Fruit fly (Drosophila melanogaster): ENCODE measurements around the gene Lam.

The Lam gene

DNA sequence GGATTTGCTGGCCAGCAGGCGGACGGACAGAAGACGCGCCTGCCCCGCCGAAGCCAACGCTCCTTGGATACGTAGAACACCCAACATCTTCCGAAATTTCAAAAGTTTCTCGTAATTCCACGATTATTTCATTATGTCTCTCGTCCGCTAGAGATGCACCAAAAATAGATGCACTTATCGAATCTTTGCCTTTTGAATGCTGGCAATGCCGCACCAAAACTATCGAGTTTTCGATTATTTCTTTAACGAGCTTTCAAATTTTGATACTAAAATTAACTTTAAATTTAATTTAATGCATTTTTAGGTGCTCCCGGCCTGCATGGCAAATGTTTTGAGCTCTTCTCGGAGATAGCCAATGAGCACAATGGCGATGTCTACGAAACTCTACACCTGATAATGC lies 10.2 kb upstream of the Lam start, which contains the start of gene Coq6 (continued):
- TF ChIP-seq CG8765 (GFP tag; IDR thresholded peaks at IDR 0.05) (no peak), CG2678 (tag; optimal IDR thresholded peaks at IDR 0.05) (no peak), CG9609 (GFP tag; optimal IDR thresholded peaks at IDR 0.05) (no peak), tap (tag; optimal IDR thresholded peaks at IDR 0.05) (no peak), Rx (GFP tag; IDR thresholded peaks at IDR 0.05) (no peak), CoRest (tag; optimal IDR thresholded peaks at IDR 0.05) (no peak), Mrtf (GFP tag; IDR thresholded peaks at IDR 0.05) (no peak), klu (GFP tag; IDR thresholded peaks at IDR 0.05) (no peak), cas (GFP tag; IDR thresholded peaks at IDR 0.05) (no peak), Sry-δ (GFP tag; optimal IDR thresholded peaks at IDR 0.05) (peak; percentile 78), inv (GFP tag; IDR thresholded peaks at IDR 0.05; ENCODE audit: partially characterized antibody) (no peak), GATAe (GFP tag; conservative IDR thresholded peaks at IDR 0.05) (no peak), D (optimal IDR thresholded peaks at IDR 0.05) (no peak), D (GFP tag; optimal IDR thresholded peaks at IDR 0.05) (no peak), ato (GFP tag; IDR thresholded peaks at IDR 0.05; ENCODE audit: partially characterized antibody) (0 out of 2 replicates have a peak, but pooled peaks have one; percentile 32), CG10274 (GFP tag; optimal IDR thresholded peaks at IDR 0.05) (no peak), CG8388 (GFP tag; optimal IDR thresholded peaks at IDR 0.05) (no peak), CG10147 (GFP tag; optimal IDR thresholded peaks at IDR 0.05) (no peak), TFAM (GFP tag; optimal IDR thresholded peaks at IDR 0.05) (no peak), CG5180 (GFP tag; optimal IDR thresholded peaks at IDR 0.05) (no peak), shn (GFP tag; optimal IDR thresholded peaks at IDR 0.05) (no peak), sim (GFP tag; IDR thresholded peaks at IDR 0.05) (no peak), cato (GFP tag; optimal IDR thresholded peaks at IDR 0.05; ENCODE audit: borderline replicate concordance) (no peak), CG3163 (GFP tag; optimal IDR thresholded peaks at IDR 0.05) (no peak), esg (GFP tag; conservative IDR thresholded peaks at IDR 0.05) (no peak), CG7372 (GFP tag; IDR thresholded peaks at IDR 0.05) (no peak), CG7839 (tag; optimal IDR thresholded peaks at IDR 0.05) (no peak), Atf3 (GFP tag; optimal IDR thresholded peaks at IDR 0.05) (no peak), knrl (GFP tag; IDR thresholded peaks at IDR 0.05; ENCODE audit: partially characterized antibody) (peak; percentile 49), Dref (GFP tag; IDR thresholded peaks at IDR 0.05) (peak; percentile 74), Rfx (GFP tag; IDR thresholded peaks at IDR 0.05) (peak; percentile 22; the same call in 1 of the 2 replicates), seq (GFP tag; IDR thresholded peaks at IDR 0.05) (no peak), CG11398 (GFP tag; optimal IDR thresholded peaks at IDR 0.05) (no peak), CG4820 (GFP tag; optimal IDR thresholded peaks at IDR 0.05) (no peak), slp2 (GFP tag; optimal IDR thresholded peaks at IDR 0.05) (no peak), CG11093 (GFP tag; IDR thresholded peaks at IDR 0.05) (no peak), CG5953 (GFP tag; IDR thresholded peaks at IDR 0.05) (no peak), sisA (GFP tag; IDR thresholded peaks at IDR 0.05) (no peak), Side (GFP tag; optimal IDR thresholded peaks at IDR 0.05) (no peak), CG18011 (GFP tag; optimal IDR thresholded peaks at IDR 0.05) (no peak), dmrt11E (tag; optimal IDR thresholded peaks at IDR 0.05) (no peak), cad (GFP tag; optimal IDR thresholded peaks at IDR 0.05) (no peak), Dp (GFP tag; optimal IDR thresholded peaks at IDR 0.05) (peak; percentile 56), CG13296 (GFP tag; optimal IDR thresholded peaks at IDR 0.05) (no peak), CG11723 (GFP tag; optimal IDR thresholded peaks at IDR 0.05) (no peak), CG16815 (GFP tag; optimal IDR thresholded peaks at IDR 0.05) (no peak), Hand (GFP tag; optimal IDR thresholded peaks at IDR 0.05) (no peak), dysf (GFP tag; IDR thresholded peaks at IDR 0.05) (no peak), Meics (GFP tag; optimal IDR thresholded peaks at IDR 0.05) (no peak), BtbVII (GFP tag; optimal IDR thresholded peaks at IDR 0.05) (no peak), br (optimal IDR thresholded peaks at IDR 0.05) (no peak), CG11247 (GFP tag; IDR thresholded peaks at IDR 0.05) (no peak), Ssrp (tag; optimal IDR thresholded peaks at IDR 0.05) (no peak)

Measured in whole organism, embryonic.